Worm (Caenorhabditis elegans) whole organism, L2 larva: ENCODE measurements around the gene tag-196.
A peak's percentile ranks its signal among the peaks of the same experiment; 100 is the strongest.

Experiments
- C34F6.9 ChIP-seq: fragments of 150-350 bp; optimal IDR thresholded peaks from 2 replicates; lab custom pipeline; 2014; ENCODE audit warnings: missing biosample characterization, missing genetic modification characterization
- Y55F3AM.14 ChIP-seq: fragments of 200-800 bp; sonication (Bioruptor generic); optimal IDR thresholded peaks from 2 replicates; lab custom pipeline; 2018; ENCODE audit warnings: mild to moderate bottlenecking, missing genetic modification characterization, missing compliant biosample characterization
- ZK546.5 ChIP-seq: sonication (generic microtip); optimal IDR thresholded peaks from 2 replicates; lab custom pipeline; 2017; ENCODE audit warnings: missing biosample characterization, missing genetic modification characterization
- aly-2 ChIP-seq: fragments of 150-350 bp; optimal IDR thresholded peaks from 2 replicates; lab custom pipeline; 2014; ENCODE audit warnings: missing biosample characterization, missing genetic modification characterization
- blmp-1 ChIP-seq: sonication (generic microtip); optimal IDR thresholded peaks from 2 replicates; lab custom pipeline; 2017; ENCODE audit warnings: missing genetic modification characterization, mild to moderate bottlenecking, missing compliant biosample characterization, antibody characterized with exemption, moderate library complexity; ENCODE audit not compliant: insufficient read depth
- ceh-16 ChIP-seq: fragments of 150-350 bp; optimal IDR thresholded peaks from 2 replicates; lab custom pipeline; 2014; ENCODE audit warnings: missing biosample characterization, missing genetic modification characterization
- ceh-82 ChIP-seq: fragments of 150-350 bp; optimal IDR thresholded peaks from 2 replicates; lab custom pipeline; 2014; ENCODE audit warnings: missing biosample characterization, missing genetic modification characterization
- crh-2 ChIP-seq: sonication (generic microtip); optimal IDR thresholded peaks from 2 replicates; lab custom pipeline; 2017; ENCODE audit warnings: missing biosample characterization, missing genetic modification characterization
- dmd-4 ChIP-seq: sonication (generic microtip); optimal IDR thresholded peaks from 2 replicates; lab custom pipeline; 2017; ENCODE audit warnings: missing biosample characterization, missing genetic modification characterization
- egl-27 ChIP-seq: sonication (generic microtip); optimal IDR thresholded peaks from 3 replicates; lab custom pipeline; 2017; ENCODE audit warnings: missing biosample characterization, missing genetic modification reagents, missing genetic modification characterization
- fos-1 ChIP-seq: fragments of 150-350 bp; optimal IDR thresholded peaks from 2 replicates; lab custom pipeline; 2014; ENCODE audit warnings: missing biosample characterization, missing genetic modification characterization
- lin-11 ChIP-seq: fragments of 150-350 bp; sonication (generic microtip); optimal IDR thresholded peaks from 2 replicates; lab custom pipeline; 2014; ENCODE audit warnings: missing biosample characterization, missing genetic modification characterization, inconsistent platforms, mixed read lengths
- lin-13 ChIP-seq: fragments of 150-350 bp; optimal IDR thresholded peaks from 2 replicates; lab custom pipeline; 2014; ENCODE audit warnings: missing biosample characterization, missing genetic modification reagents, missing genetic modification characterization
- mab-5 ChIP-seq: fragments of 150-350 bp; optimal IDR thresholded peaks from 2 replicates; lab custom pipeline; 2014; ENCODE audit warnings: missing biosample characterization, missing genetic modification characterization
- mbf-1 ChIP-seq: sonication (generic microtip); optimal IDR thresholded peaks from 2 replicates; lab custom pipeline; 2017; ENCODE audit warnings: missing biosample characterization, missing genetic modification characterization
- mdl-1 ChIP-seq, 2 experiments: fragments of 150-350 bp in 1 of 2; sonication (generic microtip) in 1 of 2; optimal IDR thresholded peaks; 2 replicates each; lab custom pipeline; 2017; ENCODE audit warnings: missing biosample characterization in 2 of 2, missing genetic modification characterization in 2 of 2
- nhr-10 ChIP-seq: sonication (generic microtip); optimal IDR thresholded peaks from 2 replicates; lab custom pipeline; 2017; ENCODE audit warnings: missing biosample characterization, missing genetic modification characterization
- nhr-11 ChIP-seq: fragments of 150-350 bp; optimal IDR thresholded peaks from 2 replicates; lab custom pipeline; 2014; ENCODE audit warnings: missing biosample characterization, missing genetic modification characterization
- nhr-12 ChIP-seq: fragments of 150-350 bp; optimal IDR thresholded peaks from 2 replicates; lab custom pipeline; 2014; ENCODE audit warnings: missing biosample characterization, missing genetic modification characterization
- nhr-129 ChIP-seq: fragments of 150-350 bp; optimal IDR thresholded peaks from 2 replicates; lab custom pipeline; 2014; ENCODE audit warnings: missing biosample characterization, missing genetic modification characterization
- nhr-21 ChIP-seq: fragments of 150-350 bp; optimal IDR thresholded peaks from 2 replicates; lab custom pipeline; 2014; ENCODE audit warnings: missing biosample characterization, missing genetic modification characterization
- nhr-23 ChIP-seq: fragments of 150-350 bp; optimal IDR thresholded peaks from 2 replicates; lab custom pipeline; 2014; ENCODE audit warnings: missing biosample characterization, missing genetic modification reagents, missing genetic modification characterization
- nhr-237 ChIP-seq: fragments of 150-350 bp; optimal IDR thresholded peaks from 2 replicates; lab custom pipeline; 2014; ENCODE audit warnings: missing biosample characterization, missing genetic modification characterization
- nhr-6 ChIP-seq: fragments of 150-350 bp; optimal IDR thresholded peaks from 2 replicates; lab custom pipeline; 2014; ENCODE audit warnings: missing biosample characterization, missing genetic modification characterization
- sem-4 ChIP-seq: fragments of 150-350 bp; optimal IDR thresholded peaks from 2 replicates; lab custom pipeline; 2014; ENCODE audit warnings: missing biosample characterization, missing genetic modification reagents, missing genetic modification characterization
- sma-3 ChIP-seq: sonication (generic microtip); optimal IDR thresholded peaks from 2 replicates; lab custom pipeline; 2016; ENCODE audit warnings: missing genetic modification reagents, missing genetic modification characterization, missing compliant biosample characterization
- sma-9 ChIP-seq, 2 experiments: fragments of 150-350 bp in 1 of 2; sonication (generic microtip) in 1 of 2; optimal IDR thresholded peaks; 2 replicates each; lab custom pipeline; 2014 to 2016; ENCODE audit warnings: missing genetic modification characterization in 2 of 2, mild to moderate bottlenecking in 1 of 2, missing biosample characterization in 1 of 2, missing compliant biosample characterization in 1 of 2, missing genetic modification reagents in 1 of 2, moderate library complexity in 1 of 2
- snpc-4 ChIP-seq: fragments of 150-350 bp; optimal IDR thresholded peaks from 2 replicates; lab custom pipeline; 2014; ENCODE audit warnings: missing biosample characterization, missing genetic modification characterization
- unc-39 ChIP-seq: fragments of 150-350 bp; optimal IDR thresholded peaks from 2 replicates; lab custom pipeline; 2014; ENCODE audit warnings: missing biosample characterization, missing genetic modification characterization
- zag-1 ChIP-seq: fragments of 150-350 bp; optimal IDR thresholded peaks from 2 replicates; lab custom pipeline; 2014; ENCODE audit warnings: missing biosample characterization, missing genetic modification characterization
- ztf-1 ChIP-seq: fragments of 200-800 bp; sonication (Bioruptor generic); conservative IDR thresholded peaks from 2 replicates; pipeline ENCODE4 v1.3.6; 2022; ENCODE audit warnings: missing genetic modification characterization, missing compliant biosample characterization
- ztf-11 ChIP-seq: sonication (generic microtip); optimal IDR thresholded peaks from 2 replicates; lab custom pipeline; 2017; ENCODE audit warnings: missing biosample characterization, missing genetic modification characterization
- ztf-4 ChIP-seq: fragments of 150-350 bp; optimal IDR thresholded peaks from 2 replicates; lab custom pipeline; 2014; ENCODE audit warnings: missing biosample characterization, missing genetic modification characterization

tag-196 gene

ce11 chrV:8592691-8593307 lies 1.9 kb upstream of the tag-196 start:
- TF ChIP-seq sma-9 (GFP tag; optimal IDR thresholded peaks at IDR 0.05; lab: Kevin White, UChicago): peak; percentile 10
- no peak for TF ChIP-seq sma-9 (tag; optimal IDR thresholded peaks at IDR 0.05; lab: Kevin White, UChicago)
- TF ChIP-seq unc-39 (tag; lab: Kevin White, UChicago): no peak
- TF ChIP-seq nhr-12 (tag; lab: Kevin White, UChicago): no peak

ce11 chrV:8599192-8599591 lies 4.5 kb downstream of the tag-196 start, which contains the start of gene F41E6.7:
TSS of gene F41E6.7 (minus strand) at chrV:8599292.
- TF ChIP-seq sma-9 (GFP tag; optimal IDR thresholded peaks at IDR 0.05; lab: Kevin White, UChicago): no peak
- TF ChIP-seq sma-9 (tag; optimal IDR thresholded peaks at IDR 0.05; lab: Kevin White, UChicago): no peak
- no peak for TF ChIP-seq mdl-1 (tag; optimal IDR thresholded peaks at IDR 0.05; lab: Kevin White, UChicago)
- no peak for TF ChIP-seq lin-13 (GFP tag; lab: Kevin White, UChicago)
- no peak for TF ChIP-seq nhr-21
- no peak for TF ChIP-seq nhr-12 (tag; lab: Kevin White, UChicago)
- no peak for TF ChIP-seq ztf-1
- TF ChIP-seq ztf-4 (tag; lab: Kevin White, UChicago): no peak
- TF ChIP-seq sem-4 (tag; lab: Kevin White, UChicago): no peak
- no peak for TF ChIP-seq nhr-23
- TF ChIP-seq nhr-11 (tag; lab: Kevin White, UChicago): no peak
- no peak for TF ChIP-seq aly-2
- TF ChIP-seq C34F6.9 (tag; lab: Kevin White, UChicago): no peak
- TF ChIP-seq ceh-82 (tag; lab: Kevin White, UChicago): no peak
- TF ChIP-seq nhr-129: no peak
- TF ChIP-seq nhr-6 (tag; lab: Kevin White, UChicago): no peak
- no peak for TF ChIP-seq dmd-4
- no peak for TF ChIP-seq Y55F3AM.14 (GFP tag; lab: Kevin White, UChicago)
- no peak for TF ChIP-seq nhr-237 (tag; lab: Kevin White, UChicago)
- no peak for TF ChIP-seq ztf-11 (tag; lab: Kevin White, UChicago)
- no peak for TF ChIP-seq ceh-16 (tag; lab: Kevin White, UChicago)

ce11 chrV:8599957-8600356 lies 5.2 kb downstream of the tag-196 start:
- TF ChIP-seq snpc-4 (tag; lab: Kevin White, UChicago): no peak
- TF ChIP-seq aly-2: no peak
- TF ChIP-seq nhr-10 (tag; lab: Kevin White, UChicago): no peak
- TF ChIP-seq crh-2: no peak
- no peak for TF ChIP-seq ZK546.5 (tag; lab: Kevin White, UChicago)
- no peak for TF ChIP-seq lin-13 (GFP tag; lab: Kevin White, UChicago)
- no peak for TF ChIP-seq mab-5 (tag; lab: Kevin White, UChicago)
- TF ChIP-seq sma-3: no peak
- TF ChIP-seq nhr-237 (tag; lab: Kevin White, UChicago): no peak
- no peak for TF ChIP-seq egl-27
- no peak for TF ChIP-seq Y55F3AM.14 (GFP tag; lab: Kevin White, UChicago)
- TF ChIP-seq mdl-1 (tag; optimal IDR thresholded peaks at IDR 0.05; lab: Kevin White, UChicago): no peak
- no peak for TF ChIP-seq dmd-4
- no peak for TF ChIP-seq lin-11 (tag; lab: Kevin White, UChicago)
- TF ChIP-seq fos-1 (tag; lab: Kevin White, UChicago): no peak
- TF ChIP-seq unc-39 (tag; lab: Kevin White, UChicago): no peak
- TF ChIP-seq ztf-1: no peak

ce11 chrV:8601420-8601819 lies 6.7 kb downstream of the tag-196 start, which contains the start of gene F41E6.8:
TSS of gene F41E6.8 (minus strand) at chrV:8601520.
- TF ChIP-seq lin-13 (GFP tag; lab: Kevin White, UChicago) (no peak), fos-1 (tag; lab: Kevin White, UChicago) (no peak), mdl-1 (tag; optimal IDR thresholded peaks at IDR 0.05; lab: Kevin White, UChicago) (no peak), ztf-4 (tag; lab: Kevin White, UChicago) (no peak), blmp-1 (tag; lab: Kevin White, UChicago) (no peak), Y55F3AM.14 (GFP tag; lab: Kevin White, UChicago) (no peak), zag-1 (tag; lab: Kevin White, UChicago) (no peak), ceh-82 (tag; lab: Kevin White, UChicago) (no peak), mbf-1 (tag; lab: Kevin White, UChicago) (no peak), ztf-1 (no peak)
